Worm (Caenorhabditis elegans) whole organism, L4 larva: ENCODE measurements around the gene C07G1.7.

Source experiments
- F37D6.2 ChIP-seq: sonication (generic microtip); optimal IDR thresholded peaks from 2 replicates; lab custom pipeline; 2016; ENCODE audit warnings: mild to moderate bottlenecking, missing genetic modification characterization, missing compliant biosample characterization
- R02D3.7 ChIP-seq: fragments of 150-350 bp; sonication (generic microtip); optimal IDR thresholded peaks from 3 replicates; lab custom pipeline; 2014; ENCODE audit warnings: missing biosample characterization, missing genetic modification characterization
- Y105C5A.15 ChIP-seq: fragments of 200-800 bp; sonication (Bioruptor generic); IDR thresholded peaks from 2 replicates; pipeline ENCODE4 v1.3.6; 2022; ENCODE audit warnings: missing genetic modification characterization, missing compliant biosample characterization
- Y48G9A.11 ChIP-seq: fragments of 200-800 bp; sonication (Bioruptor generic); IDR thresholded peaks from 2 replicates; pipeline ENCODE4 v1.3.6; 2022; ENCODE audit warnings: missing genetic modification reagents, missing genetic modification characterization, missing compliant biosample characterization
- ZK337.2 ChIP-seq: fragments of 200-800 bp; sonication (Bioruptor generic); IDR thresholded peaks from 2 replicates; pipeline ENCODE4 v1.3.6; 2022; ENCODE audit warnings: missing genetic modification reagents, missing genetic modification characterization, missing compliant biosample characterization
- ZK546.5 ChIP-seq, 2 experiments: sonication (generic microtip); optimal IDR thresholded peaks; 2 replicates each; lab custom pipeline; 2017; ENCODE audit warnings: missing biosample characterization in 2 of 2, missing genetic modification characterization in 2 of 2
- aha-1 ChIP-seq: fragments of 150-350 bp; peaks from one replicate; lab custom pipeline; 2014; ENCODE audit warnings: missing biosample characterization, missing genetic modification characterization
- ama-1 ChIP-seq: fragments of 150-350 bp; optimal IDR thresholded peaks from 2 replicates; lab custom pipeline; 2014; ENCODE audit warnings: inconsistent platforms, mixed read lengths
- arid-1 ChIP-seq: fragments of 200-800 bp; sonication (Bioruptor generic); conservative IDR thresholded peaks from 2 replicates; pipeline ENCODE4 v1.3.6; 2022; ENCODE audit warnings: missing genetic modification reagents, missing genetic modification characterization, missing compliant biosample characterization
- ceh-20 ChIP-seq: fragments of 200-800 bp; sonication (Bioruptor generic); IDR thresholded peaks from 2 replicates; pipeline ENCODE4 v1.3.6; 2022; ENCODE audit warnings: missing genetic modification reagents, missing genetic modification characterization, missing compliant biosample characterization
- ceh-28 ChIP-seq: fragments of 150-350 bp; optimal IDR thresholded peaks from 2 replicates; lab custom pipeline; 2014; ENCODE audit warnings: missing biosample characterization, missing genetic modification reagents, missing genetic modification characterization
- ceh-32 ChIP-seq: sonication (generic microtip); optimal IDR thresholded peaks from 2 replicates; lab custom pipeline; 2016; ENCODE audit warnings: mild to moderate bottlenecking, missing genetic modification characterization, missing compliant biosample characterization; ENCODE audit not compliant: poor library complexity
- ceh-44 ChIP-seq: fragments of 200-800 bp; sonication (Bioruptor generic); IDR thresholded peaks from 2 replicates; pipeline ENCODE4 v1.3.6; 2022; ENCODE audit warnings: missing genetic modification reagents, missing genetic modification characterization, missing compliant biosample characterization
- ceh-62 ChIP-seq: sonication (generic microtip); optimal IDR thresholded peaks from 2 replicates; lab custom pipeline; 2017; ENCODE audit warnings: missing biosample characterization, missing genetic modification characterization
- ceh-82 ChIP-seq: sonication (generic microtip); optimal IDR thresholded peaks from 2 replicates; lab custom pipeline; 2017; ENCODE audit warnings: missing biosample characterization, missing genetic modification characterization
- ces-1 ChIP-seq: fragments of 150-350 bp; sonication (generic microtip); optimal IDR thresholded peaks from 4 replicates; lab custom pipeline; 2014; ENCODE audit warnings: missing biosample characterization, missing genetic modification reagents, missing genetic modification characterization
- ctbp-1 ChIP-seq: fragments of 200-800 bp; sonication (Bioruptor generic); IDR thresholded peaks from 2 replicates; pipeline ENCODE4 v1.3.6; 2022; ENCODE audit warnings: missing genetic modification reagents, missing genetic modification characterization, missing compliant biosample characterization
- daf-16 ChIP-seq, 3 experiments: sonication (generic microtip); optimal IDR thresholded peaks; 2 replicates each; lab custom pipeline; 2016 to 2017; ENCODE audit warnings: missing genetic modification characterization in 3 of 3, missing genetic modification reagents in 3 of 3, mild to moderate bottlenecking in 2 of 3, missing compliant biosample characterization in 2 of 3, missing biosample characterization in 1 of 3, moderate library complexity in 1 of 3
- daf-8 ChIP-seq: fragments of 200-800 bp; sonication (Bioruptor generic); IDR thresholded peaks from 2 replicates; pipeline ENCODE4 v1.3.6; 2022; ENCODE audit warnings: missing genetic modification characterization, missing compliant biosample characterization
- dmd-6 ChIP-seq: fragments of 200-800 bp; sonication (Bioruptor generic); IDR thresholded peaks from 2 replicates; pipeline ENCODE4 v1.3.6; 2022; ENCODE audit warnings: missing genetic modification reagents, missing genetic modification characterization, missing compliant biosample characterization
- dmd-9 ChIP-seq: fragments of 200-800 bp; sonication (Bioruptor generic); IDR thresholded peaks from 2 replicates; pipeline ENCODE4 v1.3.6; 2022; ENCODE audit warnings: missing genetic modification reagents, missing genetic modification characterization, missing compliant biosample characterization
- dpl-1 ChIP-seq: fragments of 150-350 bp; optimal IDR thresholded peaks from 2 replicates; lab custom pipeline; 2014; ENCODE audit warnings: missing biosample characterization, missing genetic modification reagents, missing genetic modification characterization
- egl-43 ChIP-seq: fragments of 200-800 bp; sonication (Bioruptor generic); IDR thresholded peaks from 2 replicates; pipeline ENCODE4 v1.3.6; 2022; ENCODE audit warnings: missing genetic modification reagents, missing genetic modification characterization, missing compliant biosample characterization
- fos-1 ChIP-seq: fragments of 150-350 bp; optimal IDR thresholded peaks from 2 replicates; lab custom pipeline; 2014; ENCODE audit warnings: missing biosample characterization, missing genetic modification characterization
- gei-8 ChIP-seq: fragments of 200-800 bp; sonication (Bioruptor generic); optimal IDR thresholded peaks from 2 replicates; lab custom pipeline; 2018; ENCODE audit warnings: mild to moderate bottlenecking, missing genetic modification characterization, missing compliant biosample characterization
- hlh-11 ChIP-seq: fragments of 200-800 bp; sonication (Bioruptor generic); optimal IDR thresholded peaks from 2 replicates; lab custom pipeline; 2018; ENCODE audit warnings: mild to moderate bottlenecking, missing genetic modification characterization, missing compliant biosample characterization
- lin-13 ChIP-seq: fragments of 150-350 bp; optimal IDR thresholded peaks from 2 replicates; lab custom pipeline; 2014; ENCODE audit warnings: missing biosample characterization, missing genetic modification reagents, missing genetic modification characterization
- lin-15B ChIP-seq: fragments of 150-350 bp; sonication (generic microtip); optimal IDR thresholded peaks from 3 replicates; lab custom pipeline; 2014; ENCODE audit warnings: missing biosample characterization, missing genetic modification characterization
- lin-29 ChIP-seq: fragments of 200-800 bp; sonication (Bioruptor generic); IDR thresholded peaks from 2 replicates; pipeline ENCODE4 v1.3.6; 2022; ENCODE audit warnings: missing genetic modification reagents, missing genetic modification characterization, missing compliant biosample characterization
- lir-3 ChIP-seq: sonication (generic microtip); optimal IDR thresholded peaks from 2 replicates; lab custom pipeline; 2016; ENCODE audit warnings: mild to moderate bottlenecking, missing genetic modification characterization, missing compliant biosample characterization
- lsy-2 ChIP-seq, 2 experiments: fragments of 150-350 bp in 1 of 2; sonication (generic microtip) in 1 of 2; optimal IDR thresholded peaks; 2 replicates each; lab custom pipeline; 2014 to 2017; ENCODE audit warnings: missing biosample characterization in 2 of 2, missing genetic modification characterization in 2 of 2
- madf-9 ChIP-seq: fragments of 200-800 bp; sonication (Bioruptor generic); conservative IDR thresholded peaks from 2 replicates; pipeline ENCODE4 v1.3.6; 2022; ENCODE audit warnings: missing genetic modification reagents, missing genetic modification characterization, missing compliant biosample characterization
- mdl-1 ChIP-seq, 2 experiments: fragments of 150-350 bp in 1 of 2; sonication (generic microtip) in 1 of 2; optimal IDR thresholded peaks; 2 replicates each; lab custom pipeline; 2014 to 2017; ENCODE audit warnings: missing biosample characterization in 2 of 2, missing genetic modification characterization in 2 of 2
- mes-2 ChIP-seq: sonication (generic microtip); optimal IDR thresholded peaks from 2 replicates; lab custom pipeline; 2016; ENCODE audit warnings: missing genotype, mild to moderate bottlenecking, missing genetic modification characterization, missing compliant biosample characterization; ENCODE audit not compliant: poor library complexity, severe bottlenecking
- mxl-2 ChIP-seq: fragments of 200-800 bp; sonication (Bioruptor generic); conservative IDR thresholded peaks from 2 replicates; pipeline ENCODE4 v1.3.6; 2022; ENCODE audit warnings: missing genetic modification reagents, missing genetic modification characterization, missing compliant biosample characterization
- nhr-111 ChIP-seq: fragments of 200-800 bp; sonication (Bioruptor generic); optimal IDR thresholded peaks from 2 replicates; lab custom pipeline; 2018; ENCODE audit warnings: mild to moderate bottlenecking, missing genetic modification characterization, missing compliant biosample characterization
- nhr-42 ChIP-seq: fragments of 200-800 bp; sonication (Bioruptor generic); IDR thresholded peaks from 2 replicates; pipeline ENCODE4 v1.3.6; 2022; ENCODE audit warnings: missing genetic modification characterization, missing compliant biosample characterization
- nhr-48 ChIP-seq: sonication (generic microtip); optimal IDR thresholded peaks from 2 replicates; lab custom pipeline; 2016; ENCODE audit warnings: mild to moderate bottlenecking, missing genetic modification characterization, missing compliant biosample characterization
- nhr-77 ChIP-seq: fragments of 150-350 bp; optimal IDR thresholded peaks from 2 replicates; lab custom pipeline; 2014; ENCODE audit warnings: missing biosample characterization, missing genetic modification characterization
- pqm-1 ChIP-seq: sonication (generic microtip); optimal IDR thresholded peaks from 2 replicates; lab custom pipeline; 2017; ENCODE audit warnings: missing biosample characterization, missing genetic modification characterization
- saeg-2 ChIP-seq: fragments of 200-800 bp; sonication (Bioruptor generic); IDR thresholded peaks from 2 replicates; pipeline ENCODE4 v1.3.6; 2022; ENCODE audit warnings: missing genetic modification reagents, missing genetic modification characterization, missing compliant biosample characterization
- set-16 ChIP-seq: fragments of 200-800 bp; sonication (Bioruptor generic); IDR thresholded peaks from 2 replicates; pipeline ENCODE4 v1.3.6; 2022; ENCODE audit warnings: missing genetic modification reagents, missing genetic modification characterization, missing compliant biosample characterization
- skn-1 ChIP-seq: fragments of 150-350 bp; optimal IDR thresholded peaks from 2 replicates; lab custom pipeline; 2014; ENCODE audit warnings: missing biosample characterization, missing genetic modification characterization
- snpc-1.2 ChIP-seq: fragments of 200-800 bp; sonication (Bioruptor generic); IDR thresholded peaks from 2 replicates; pipeline ENCODE4 v1.3.6; 2022; ENCODE audit warnings: missing genetic modification reagents, missing genetic modification characterization, missing compliant biosample characterization
- snpc-4 ChIP-seq: fragments of 150-350 bp; optimal IDR thresholded peaks from 2 replicates; lab custom pipeline; 2014; ENCODE audit warnings: missing biosample characterization, missing genetic modification characterization
- tag-97 ChIP-seq: fragments of 200-800 bp; sonication (Bioruptor generic); IDR thresholded peaks from 2 replicates; pipeline ENCODE4 v1.3.6; 2022; ENCODE audit warnings: missing genetic modification characterization, missing compliant biosample characterization
- unc-130 ChIP-seq: sonication (generic microtip); optimal IDR thresholded peaks from 2 replicates; lab custom pipeline; 2016; ENCODE audit warnings: missing genetic modification reagents, missing genetic modification characterization, missing compliant biosample characterization
- unc-39 ChIP-seq: sonication (generic microtip); optimal IDR thresholded peaks from 2 replicates; lab custom pipeline; 2017; ENCODE audit warnings: missing biosample characterization, missing genetic modification characterization
- unc-62 ChIP-seq, 3 experiments: fragments of 150-350 bp in 1 of 3; sonication (generic microtip); optimal IDR thresholded peaks in 2 of 3; peaks in 1 of 3; 1 replicate in 1 of 3; 2 replicates in 2 of 3; lab custom pipeline; 2014 to 2017; ENCODE audit warnings: missing biosample characterization in 3 of 3, missing genetic modification characterization in 3 of 3, missing genetic modification reagents in 3 of 3, missing genotype in 1 of 3
- zag-1 ChIP-seq: fragments of 150-350 bp; optimal IDR thresholded peaks from 2 replicates; lab custom pipeline; 2014; ENCODE audit warnings: missing biosample characterization, missing genetic modification characterization
- zip-2 ChIP-seq: fragments of 150-350 bp; optimal IDR thresholded peaks from 2 replicates; lab custom pipeline; 2014; ENCODE audit warnings: missing biosample characterization, missing genetic modification characterization
- ztf-7 ChIP-seq: fragments of 150-350 bp; optimal IDR thresholded peaks from 2 replicates; lab custom pipeline; 2014; ENCODE audit warnings: missing biosample characterization, missing genetic modification characterization

Gene C07G1.7

DNA sequence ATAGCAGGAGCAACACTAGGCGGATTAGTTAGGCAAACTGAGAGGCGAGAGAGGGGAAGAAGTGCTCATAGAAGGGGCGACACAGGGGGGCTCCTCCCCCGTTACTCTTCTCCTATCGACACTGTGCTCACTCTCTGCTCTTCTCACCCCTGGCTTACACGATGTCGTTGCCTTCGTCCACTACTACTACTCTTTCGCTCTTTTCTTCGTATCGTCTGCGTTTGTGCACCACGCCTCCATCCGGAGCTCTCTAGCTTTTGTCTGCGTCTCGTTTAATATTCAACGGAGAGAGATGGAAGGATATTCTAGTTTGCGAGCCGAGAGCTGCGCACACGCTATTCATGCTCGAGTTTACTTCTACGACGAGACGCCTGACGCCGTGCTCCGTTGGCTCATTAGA lies 28.3 kb downstream of the C07G1.7 start (continued):
- no peak for TF ChIP-seq ama-1 (lab: Kevin White, UChicago)
- TF ChIP-seq mxl-2 (GFP tag; lab: Robert Waterston, UW): no peak
- TF ChIP-seq ceh-44: 0 out of 2 replicates have a peak, but pooled peaks have one; percentile 42
- TF ChIP-seq lir-3 (tag; lab: Kevin White, UChicago): no peak
- TF ChIP-seq dpl-1 (GFP tag; lab: Kevin White, UChicago): no peak
- TF ChIP-seq mes-2 (tag; lab: Kevin White, UChicago): no peak
- peak; percentile 61; the same call in 1 of the 2 replicates for TF ChIP-seq egl-43 (GFP tag; lab: Robert Waterston, UW)
- no peak for TF ChIP-seq skn-1
- no peak for TF ChIP-seq arid-1 (GFP tag; lab: Robert Waterston, UW)
- TF ChIP-seq gei-8 (GFP tag; lab: Kevin White, UChicago): no peak
- no peak for TF ChIP-seq ceh-82 (tag; lab: Kevin White, UChicago)
- no peak for TF ChIP-seq unc-39 (tag; lab: Kevin White, UChicago)
- no peak for TF ChIP-seq ZK546.5 (tag; optimal IDR thresholded peaks at IDR 0.05; lab: Kevin White, UChicago)
- TF ChIP-seq Y105C5A.15 (GFP tag; lab: Robert Waterston, UW): no peak
- TF ChIP-seq nhr-111 (GFP tag; lab: Kevin White, UChicago): no peak
- peak; percentile 35; the same call in 1 of the 2 replicates for TF ChIP-seq ctbp-1 (GFP tag; lab: Robert Waterston, UW)
- TF ChIP-seq dmd-9: no peak
- no peak for TF ChIP-seq zip-2
- peak; percentile 3 for TF ChIP-seq F37D6.2
- no peak for TF ChIP-seq zag-1 (tag; lab: Kevin White, UChicago)
- TF ChIP-seq R02D3.7: no peak
- TF ChIP-seq mdl-1 (tag; optimal IDR thresholded peaks at IDR 0.05; lab: Kevin White, UChicago): peak in 1 of 2 experiments; percentile 12
- TF ChIP-seq ceh-28 (tag; lab: Kevin White, UChicago): no peak
- no peak for TF ChIP-seq lin-29 (GFP tag; lab: Robert Waterston, UW)
- TF ChIP-seq snpc-4: no peak
- no peak for TF ChIP-seq ces-1 (GFP tag; lab: Kevin White, UChicago)
- no peak for TF ChIP-seq hlh-11 (tag; lab: Kevin White, UChicago)
- TF ChIP-seq saeg-2 (GFP tag; lab: Robert Waterston, UW): no peak
- no peak for TF ChIP-seq nhr-42 (GFP tag; lab: Robert Waterston, UW)
- no peak for TF ChIP-seq nhr-77
- TF ChIP-seq ceh-62 (tag; lab: Kevin White, UChicago): no peak
- TF ChIP-seq lin-15B (tag; lab: Kevin White, UChicago): no peak
- peak; percentile 15; the same call in 1 of the 2 replicates for TF ChIP-seq dmd-6 (GFP tag; lab: Robert Waterston, UW)
- TF ChIP-seq ceh-20 (GFP tag; lab: Robert Waterston, UW): no peak
- no peak for TF ChIP-seq daf-8
- TF ChIP-seq pqm-1 (tag; lab: Kevin White, UChicago): no peak
- TF ChIP-seq aha-1 (tag; lab: Kevin White, UChicago): peak; percentile 98
- TF ChIP-seq ZK337.2: no peak
- TF ChIP-seq lin-13: no peak
- no peak for TF ChIP-seq madf-9
- TF ChIP-seq daf-16 (GFP tag; optimal IDR thresholded peaks at IDR 0.05; lab: Kevin White, UChicago): no peak
- no peak for TF ChIP-seq daf-16 (tag; optimal IDR thresholded peaks at IDR 0.05; lab: Kevin White, UChicago)
- TF ChIP-seq nhr-48 (tag; lab: Kevin White, UChicago): no peak
- TF ChIP-seq Y48G9A.11 (GFP tag; lab: Robert Waterston, UW): no peak
- TF ChIP-seq unc-130 (GFP tag; lab: Kevin White, UChicago): no peak
- TF ChIP-seq lsy-2 (tag; optimal IDR thresholded peaks at IDR 0.05; lab: Kevin White, UChicago): peak in 1 of 2 experiments; percentile 49
- peak; percentile 44; the same call in 1 of the 2 replicates for TF ChIP-seq set-16 (GFP tag; lab: Robert Waterston, UW)
- TF ChIP-seq unc-62 (GFP tag; optimal IDR thresholded peaks at IDR 0.05 in 1 of 2; lab: Kevin White, UChicago): no peak
- TF ChIP-seq unc-62 (tag; optimal IDR thresholded peaks at IDR 0.05; lab: Kevin White, UChicago): no peak
- no peak for TF ChIP-seq ceh-32 (tag; lab: Kevin White, UChicago)
- TF ChIP-seq fos-1 (tag; lab: Kevin White, UChicago): no peak
- no peak for TF ChIP-seq ztf-7 (tag; lab: Kevin White, UChicago)
- no peak for TF ChIP-seq tag-97 (GFP tag; lab: Robert Waterston, UW)
- TF ChIP-seq snpc-1.2: no peak
